Fruit fly (Drosophila melanogaster) whole organism, wandering third instar larva: ENCODE measurements around the gene Fancm.

Experiments
- Abd-B ChIP-seq: fragments of >200 bp; optimal IDR thresholded peaks from 2 replicates; lab custom pipeline; 2017; ENCODE audit warnings: missing biosample characterization, missing genetic modification characterization
- CG32264 ChIP-seq: fragments of 200-800 bp; sonication (Bioruptor generic); optimal IDR thresholded peaks from 2 replicates; lab custom pipeline; 2016; ENCODE audit warnings: missing biosample characterization, missing genetic modification characterization
- CG9705 ChIP-seq: fragments of 200-800 bp; sonication (Bioruptor generic); optimal IDR thresholded peaks from 2 replicates; lab custom pipeline; 2018; ENCODE audit warnings: missing biosample characterization, mild to moderate bottlenecking, missing genetic modification characterization
- CrebA ChIP-seq: fragments of 200-800 bp; sonication (Bioruptor generic); optimal IDR thresholded peaks from 2 replicates; lab custom pipeline; 2016; ENCODE audit warnings: missing biosample characterization, mild to moderate bottlenecking, missing genetic modification characterization, borderline replicate concordance
- Dfd ChIP-seq: fragments of >200 bp; optimal IDR thresholded peaks from 2 replicates; lab custom pipeline; 2017; ENCODE audit warnings: missing biosample characterization, missing genetic modification characterization
- Dif ChIP-seq: fragments of 200-275, 200-300 bp; sonication (Bioruptor generic); optimal IDR thresholded peaks from 2 replicates; lab custom pipeline; 2018; ENCODE audit warnings: missing biosample characterization, missing genetic modification characterization; ENCODE audit not compliant: partially characterized antibody
- GATAd ChIP-seq: sonication (Bioruptor generic); optimal IDR thresholded peaks from 2 replicates; lab custom pipeline; 2016; ENCODE audit warnings: missing biosample characterization, missing genetic modification characterization
- HLH106 ChIP-seq: fragments of 200-800 bp; optimal IDR thresholded peaks from 3 replicates; lab custom pipeline; 2019; ENCODE audit warnings: missing biosample characterization, mild to moderate bottlenecking, missing genetic modification characterization, moderate library complexity
- Hnf4 ChIP-seq: fragments of 200-800 bp; sonication (Bioruptor generic); optimal IDR thresholded peaks from 2 replicates; lab custom pipeline; 2016; ENCODE audit warnings: missing biosample characterization, mild to moderate bottlenecking, missing genetic modification characterization
- Hr78 ChIP-seq: fragments of >200 bp; optimal IDR thresholded peaks from 2 replicates; lab custom pipeline; 2017; ENCODE audit warnings: missing biosample characterization, missing genetic modification characterization
- Hr83 ChIP-seq: fragments of 200-300 bp; sonication (Bioruptor generic); optimal IDR thresholded peaks from 2 replicates; lab custom pipeline; 2016; ENCODE audit warnings: missing biosample characterization, mild to moderate bottlenecking, missing genetic modification characterization, moderate library complexity; ENCODE audit not compliant: poor library complexity, severe bottlenecking
- Jra ChIP-seq: sonication (Bioruptor generic); optimal IDR thresholded peaks from 2 replicates; lab custom pipeline; 2016; ENCODE audit warnings: missing biosample characterization, missing genetic modification characterization
- Mio ChIP-seq: sonication (Bioruptor generic); optimal IDR thresholded peaks from 2 replicates; lab custom pipeline; 2016; ENCODE audit warnings: missing biosample characterization, missing genetic modification characterization
- Myc ChIP-seq: fragments of >200 bp; optimal IDR thresholded peaks from 2 replicates; lab custom pipeline; 2017
- N ChIP-seq: fragments of >200 bp; optimal IDR thresholded peaks from 2 replicates; lab custom pipeline; 2018; ENCODE audit warnings: missing biosample characterization, missing external identifiers, missing genetic modification characterization
- OdsH ChIP-seq: fragments of 200-800 bp; sonication (Bioruptor generic); optimal IDR thresholded peaks from 2 replicates; lab custom pipeline; 2016; ENCODE audit warnings: missing biosample characterization, mild to moderate bottlenecking, missing genetic modification characterization
- Rel ChIP-seq, 2 experiments: fragments of 200-800 bp; sonication (Bioruptor generic) in 1 of 2; optimal IDR thresholded peaks; 2 replicates in 1 of 2; 3 replicates in 1 of 2; lab custom pipeline; 2016 to 2019; ENCODE audit warnings: mild to moderate bottlenecking in 2 of 2, missing biosample characterization in 2 of 2, missing genetic modification characterization in 2 of 2, moderate library complexity in 1 of 2
- Sp1 ChIP-seq: fragments of 200-800 bp; sonication (Bioruptor generic); optimal IDR thresholded peaks from 3 replicates; lab custom pipeline; 2019; ENCODE audit warnings: missing biosample characterization, mild to moderate bottlenecking, missing genetic modification characterization, moderate library complexity
- Vsx2 ChIP-seq: fragments of 200-300, 225-300 bp; sonication (Bioruptor generic); optimal IDR thresholded peaks from 2 replicates; lab custom pipeline; 2018; ENCODE audit warnings: missing biosample characterization, missing genetic modification characterization; ENCODE audit not compliant: partially characterized antibody
- br ChIP-seq: fragments of 200-800 bp; sonication (Bioruptor generic); optimal IDR thresholded peaks from 2 replicates; lab custom pipeline; 2016; ENCODE audit warnings: missing biosample characterization, missing genetic modification characterization
- dl ChIP-seq, 2 experiments: fragments of 175-275, 200-275 bp in 1 of 2; fragments of 200-275 bp in 1 of 2; sonication (Bioruptor generic); optimal IDR thresholded peaks; lab custom pipeline; 2018; ENCODE audit warnings: mild to moderate bottlenecking in 2 of 2, missing biosample characterization in 2 of 2, missing genetic modification characterization in 2 of 2, moderate library complexity in 2 of 2; ENCODE audit not compliant: partially characterized antibody in 2 of 2, insufficient read depth in 1 of 2
- dmrt93B ChIP-seq: fragments of 200-800 bp; sonication (Bioruptor generic); optimal IDR thresholded peaks from 2 replicates; lab custom pipeline; 2018; ENCODE audit warnings: missing biosample characterization, mild to moderate bottlenecking, missing genetic modification characterization
- dsf ChIP-seq: sonication (Bioruptor generic); optimal IDR thresholded peaks from 2 replicates; lab custom pipeline; 2016; ENCODE audit warnings: missing biosample characterization, missing genetic modification characterization, borderline replicate concordance
- ey ChIP-seq: fragments of 200-800 bp; sonication (Bioruptor generic); optimal IDR thresholded peaks from 2 replicates; lab custom pipeline; 2016; ENCODE audit warnings: missing biosample characterization, missing genetic modification characterization
- foxo ChIP-seq, 2 experiments: fragments of 200-800 bp; sonication (Bioruptor generic); optimal IDR thresholded peaks; 2 replicates in 1 of 2; 3 replicates in 1 of 2; lab custom pipeline; 2016 to 2017; ENCODE audit warnings: missing biosample characterization in 2 of 2, missing genetic modification characterization in 2 of 2
- fru ChIP-seq: fragments of 200-800 bp; sonication (Bioruptor generic); optimal IDR thresholded peaks from 3 replicates; lab custom pipeline; 2016; ENCODE audit warnings: missing biosample characterization, mild to moderate bottlenecking, missing genetic modification characterization
- h ChIP-seq: fragments of 200-800 bp; sonication (Bioruptor generic); optimal IDR thresholded peaks from 3 replicates; lab custom pipeline; 2016; ENCODE audit warnings: missing biosample characterization, mild to moderate bottlenecking, missing genetic modification characterization
- jim ChIP-seq: fragments of 175-275, 200-325 bp; sonication (Bioruptor generic); optimal IDR thresholded peaks from 2 replicates; lab custom pipeline; 2016; ENCODE audit warnings: missing biosample characterization, mild to moderate bottlenecking, missing genetic modification characterization
- lola ChIP-seq: fragments of >200 bp; optimal IDR thresholded peaks from 2 replicates; lab custom pipeline; 2017; ENCODE audit warnings: missing biosample characterization, missing genetic modification characterization
- pan ChIP-seq: fragments of >200 bp; optimal IDR thresholded peaks from 2 replicates; lab custom pipeline; 2017
- psq ChIP-seq: fragments of 200-800 bp; sonication (Bioruptor generic); optimal IDR thresholded peaks from 3 replicates; lab custom pipeline; 2017; ENCODE audit warnings: missing biosample characterization, mild to moderate bottlenecking, missing genetic modification characterization, moderate library complexity
- rgr ChIP-seq: fragments of 200-800 bp; sonication (Bioruptor generic); optimal IDR thresholded peaks from 3 replicates; lab custom pipeline; 2016; ENCODE audit warnings: missing biosample characterization, mild to moderate bottlenecking, missing genetic modification characterization
- sage ChIP-seq: fragments of 200-800 bp; sonication (Bioruptor generic); optimal IDR thresholded peaks from 2 replicates; lab custom pipeline; 2016; ENCODE audit warnings: missing biosample characterization, mild to moderate bottlenecking, missing genetic modification characterization
- sv ChIP-seq: fragments of 200-800 bp; sonication (Bioruptor generic); optimal IDR thresholded peaks from 3 replicates; lab custom pipeline; 2016; ENCODE audit warnings: missing biosample characterization, missing genetic modification characterization
- tai ChIP-seq: sonication (Bioruptor generic); optimal IDR thresholded peaks from 2 replicates; lab custom pipeline; 2016; ENCODE audit warnings: missing biosample characterization, missing genetic modification characterization
- woc ChIP-seq: sonication (Bioruptor generic); optimal IDR thresholded peaks from 2 replicates; lab custom pipeline; 2016; ENCODE audit warnings: missing biosample characterization, mild to moderate bottlenecking, missing genetic modification characterization

The Fancm gene

dm6 chr3R:21493580-21494257 is 11.6 kb downstream of the Fancm start:
- peak; percentile 36 for TF ChIP-seq Hnf4
- TF ChIP-seq CG9705 (GFP tag; lab: Kevin White, UChicago) = peak; percentile 11
- no peak for TF ChIP-seq Hr78 (GFP tag; lab: Kevin White, UChicago)
- no peak for TF ChIP-seq dsf (GFP tag; lab: Kevin White, UChicago)
- peak; percentile 76 for TF ChIP-seq fru (GFP tag; lab: Kevin White, UChicago)
- peak in 1 of 2 experiments; percentile 70 for TF ChIP-seq foxo (GFP tag; optimal IDR thresholded peaks at IDR 0.05; lab: Kevin White, UChicago)
- TF ChIP-seq tai (GFP tag; lab: Kevin White, UChicago) = peak; percentile 4
- TF ChIP-seq dl (GFP tag; optimal IDR thresholded peaks at IDR 0.05; lab: Kevin White, UChicago; ENCODE audit: insufficient read depth in 1 of 2, partially characterized antibody in 2 of 2) = no peak
- peak; percentile 20 for TF ChIP-seq Jra (GFP tag; lab: Kevin White, UChicago)
- no peak for TF ChIP-seq Abd-B (GFP tag; lab: Kevin White, UChicago)
- peak; percentile 62 for TF ChIP-seq h (GFP tag; lab: Kevin White, UChicago)
- peak; percentile 61 for TF ChIP-seq dmrt93B (GFP tag; lab: Kevin White, UChicago)
- TF ChIP-seq ey (GFP tag; lab: Kevin White, UChicago) = peak; percentile 73
- no peak for TF ChIP-seq lola
- TF ChIP-seq Mio = no peak
- peak; percentile 78 for TF ChIP-seq HLH106 (tag; lab: Kevin White, UChicago)
- peak; percentile 61 for TF ChIP-seq Sp1 (GFP tag; lab: Kevin White, UChicago)
- no peak for TF ChIP-seq Hr83 (GFP tag; lab: Kevin White, UChicago)
- TF ChIP-seq rgr (GFP tag; lab: Kevin White, UChicago) = peak; percentile 55
- TF ChIP-seq woc (GFP tag; lab: Kevin White, UChicago) = peak; percentile 38
- TF ChIP-seq N = no peak
- no peak for TF ChIP-seq Myc (lab: Kevin White, UChicago)
- peak; percentile 58 for TF ChIP-seq br (GFP tag; lab: Kevin White, UChicago)
- peak; percentile 50 for TF ChIP-seq OdsH (GFP tag; lab: Kevin White, UChicago)
- TF ChIP-seq psq = peak; percentile 50
- no peak for TF ChIP-seq Rel (GFP tag; optimal IDR thresholded peaks at IDR 0.05; lab: Kevin White, UChicago)
- TF ChIP-seq Rel (tag; optimal IDR thresholded peaks at IDR 0.05; lab: Kevin White, UChicago) = peak; percentile 80
- TF ChIP-seq, all 38 proteins: peak for 17

DNA sequence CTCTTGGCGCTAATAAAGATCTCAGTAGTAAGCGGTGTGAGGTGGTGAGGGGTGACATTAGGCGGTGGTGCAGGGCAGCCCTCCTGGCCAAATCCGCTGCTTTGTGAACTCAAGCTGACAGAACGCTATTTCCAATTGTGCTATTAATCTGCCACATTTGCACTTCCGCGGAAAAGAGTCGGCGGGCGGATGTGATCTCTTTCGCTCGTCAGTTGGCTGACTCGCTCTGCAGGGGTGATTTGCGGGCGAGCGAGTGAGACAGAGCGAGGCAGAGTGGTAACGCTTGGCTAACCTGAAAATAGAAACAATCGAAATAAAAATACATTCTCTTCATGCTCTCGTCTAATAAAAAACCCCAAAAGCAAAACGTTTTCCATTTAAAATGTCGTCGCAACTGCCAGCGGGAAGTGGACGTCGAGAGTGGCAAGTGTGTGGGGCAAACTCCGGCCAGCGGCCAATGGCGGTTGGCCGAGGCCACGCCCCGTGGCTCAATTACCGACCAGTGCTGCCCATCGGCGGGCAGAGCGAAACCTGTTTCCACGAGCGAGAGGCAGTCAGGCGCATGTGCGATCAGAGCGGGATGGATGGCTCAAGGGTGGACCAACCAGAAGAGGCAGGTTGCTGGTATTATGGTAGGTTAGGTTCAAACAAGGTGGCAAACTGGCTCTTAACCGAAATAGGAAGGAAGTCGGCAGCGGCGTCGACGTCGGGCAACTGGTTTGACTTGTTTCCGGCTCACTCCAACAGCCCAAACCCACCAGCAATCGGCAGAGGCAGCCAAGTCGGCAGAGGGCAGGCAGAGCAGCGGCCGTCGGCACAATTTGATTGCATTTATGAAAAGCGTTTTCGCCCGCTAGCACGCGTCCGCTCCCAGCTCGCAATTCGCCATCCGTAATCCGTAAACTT is 17.3 kb downstream of the Fancm start, which contains the start of gene C15:
TSS of gene C15 (plus strand) at position 856 of the 906 bp plus-strand sequence.
- TF ChIP-seq Abd-B (GFP tag; lab: Kevin White, UChicago) = no peak
- TF ChIP-seq foxo (GFP tag; optimal IDR thresholded peaks at IDR 0.05; lab: Kevin White, UChicago) = peak; percentile 10 to 60
- no peak for TF ChIP-seq lola
- TF ChIP-seq sv (GFP tag; lab: Kevin White, UChicago) = peak; percentile 30
- TF ChIP-seq dl (GFP tag; optimal IDR thresholded peaks at IDR 0.05; lab: Kevin White, UChicago; ENCODE audit: insufficient read depth in 1 of 2, partially characterized antibody in 2 of 2) = peak; percentile 20 to 75
- peak; percentile 40 for TF ChIP-seq Mio
- TF ChIP-seq Hr83 (GFP tag; lab: Kevin White, UChicago) = peak; percentile 96
- TF ChIP-seq h (GFP tag; lab: Kevin White, UChicago) = peak; percentile 79
- no peak for TF ChIP-seq CG9705 (GFP tag; lab: Kevin White, UChicago)
- TF ChIP-seq Rel (GFP tag; optimal IDR thresholded peaks at IDR 0.05; lab: Kevin White, UChicago) = peak; percentile 73
- no peak for TF ChIP-seq Rel (tag; optimal IDR thresholded peaks at IDR 0.05; lab: Kevin White, UChicago)
- TF ChIP-seq Dfd (GFP tag; lab: Kevin White, UChicago) = no peak
- peak; percentile 93 for TF ChIP-seq Dif (GFP tag; lab: Kevin White, UChicago)
- no peak for TF ChIP-seq Sp1 (GFP tag; lab: Kevin White, UChicago)
- peak; percentile 6 for TF ChIP-seq GATAd (GFP tag; lab: Kevin White, UChicago)
- TF ChIP-seq jim (GFP tag; lab: Kevin White, UChicago) = peak; percentile 48
- TF ChIP-seq CG32264 = peak; percentile 51
- no peak for TF ChIP-seq Myc (lab: Kevin White, UChicago)
- TF ChIP-seq psq = peak; percentile 45
- peak; percentile 55 for TF ChIP-seq fru (GFP tag; lab: Kevin White, UChicago)
- TF ChIP-seq pan (lab: Kevin White, UChicago) = no peak
- TF ChIP-seq tai (GFP tag; lab: Kevin White, UChicago) = peak; percentile 86
- TF ChIP-seq br (GFP tag; lab: Kevin White, UChicago) = peak; percentile 68
- TF ChIP-seq Vsx2 (GFP tag; lab: Kevin White, UChicago) = peak; percentile 95
- peak; percentile 28 for TF ChIP-seq dsf (GFP tag; lab: Kevin White, UChicago)
- TF ChIP-seq rgr (GFP tag; lab: Kevin White, UChicago) = peak; percentile 71
- TF ChIP-seq CrebA (GFP tag; lab: Kevin White, UChicago) = peak; percentile 79
- TF ChIP-seq Jra (GFP tag; lab: Kevin White, UChicago) = peak; percentile 87
- peak; percentile 69 for TF ChIP-seq ey (GFP tag; lab: Kevin White, UChicago)
- peak; percentile 53 for TF ChIP-seq sage
- peak; percentile 28 for TF ChIP-seq OdsH (GFP tag; lab: Kevin White, UChicago)
